Worm (Caenorhabditis elegans): ENCODE data around the gene pot-3.

pot-3 gene

DNA sequence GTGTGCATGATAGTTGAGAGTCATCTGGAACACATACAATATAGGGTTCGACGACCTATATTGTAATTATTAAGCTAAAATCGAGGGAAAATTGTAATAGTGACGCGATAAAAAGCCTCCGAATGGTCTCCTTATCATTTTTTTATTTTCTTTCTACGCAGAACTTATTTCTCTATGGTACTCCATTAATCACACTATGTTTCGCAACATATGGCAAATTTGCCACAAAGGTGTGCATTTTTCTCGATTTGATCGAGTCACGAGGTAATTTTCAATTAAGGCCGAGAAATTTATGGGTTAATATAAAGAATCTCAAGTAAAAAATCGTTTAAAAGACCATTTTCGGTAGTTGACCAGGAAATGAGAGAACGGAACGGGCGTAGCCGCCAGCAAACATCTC, 18.0 kb upstream of the pot-3 start, which contains the start of gene dbn-1:
Gene dbn-1, minus strand, starts transcription at position 24 of the 400 bp plus-strand sequence.
- TF ChIP-seq fkh-10 (GFP tag; optimal IDR thresholded peaks at IDR 0.05): no peak
- TF ChIP-seq rnt-1 (tag; optimal IDR thresholded peaks at IDR 0.05): no peak
- no peak for TF ChIP-seq ceh-48 (tag; optimal IDR thresholded peaks at IDR 0.05)
- no peak for TF ChIP-seq unc-86 (tag; optimal IDR thresholded peaks at IDR 0.05)
- TF ChIP-seq hlh-30 (tag; optimal IDR thresholded peaks at IDR 0.05; ENCODE audit: insufficient read depth): no peak
- TF ChIP-seq ama-1 (optimal IDR thresholded peaks at IDR 0.05): no peak
- no peak for TF ChIP-seq che-1 (tag; optimal IDR thresholded peaks at IDR 0.05)
- no peak for TF ChIP-seq ceh-2 (tag; optimal IDR thresholded peaks at IDR 0.05)
- TF ChIP-seq nfya-1 (tag; optimal IDR thresholded peaks at IDR 0.05): no peak
- no peak for TF ChIP-seq hlh-6 (tag; optimal IDR thresholded peaks at IDR 0.05)
- no peak for TF ChIP-seq fkh-6 (tag; optimal IDR thresholded peaks at IDR 0.05)
- TF ChIP-seq pat-9 (tag; optimal IDR thresholded peaks at IDR 0.05): no peak
- no peak for TF ChIP-seq C08G9.2 (tag; optimal IDR thresholded peaks at IDR 0.05)
- TF ChIP-seq lim-6 (tag; optimal IDR thresholded peaks at IDR 0.05): no peak
- TF ChIP-seq madf-2 (tag; optimal IDR thresholded peaks at IDR 0.05): no peak
- TF ChIP-seq tbx-2 (tag; optimal IDR thresholded peaks at IDR 0.05): no peak
- no peak for TF ChIP-seq syd-9 (tag; optimal IDR thresholded peaks at IDR 0.05)
- TF ChIP-seq ceh-34 (tag; optimal IDR thresholded peaks at IDR 0.05): no peak
- no peak for TF ChIP-seq ref-2 (tag; optimal IDR thresholded peaks at IDR 0.05)

DNA sequence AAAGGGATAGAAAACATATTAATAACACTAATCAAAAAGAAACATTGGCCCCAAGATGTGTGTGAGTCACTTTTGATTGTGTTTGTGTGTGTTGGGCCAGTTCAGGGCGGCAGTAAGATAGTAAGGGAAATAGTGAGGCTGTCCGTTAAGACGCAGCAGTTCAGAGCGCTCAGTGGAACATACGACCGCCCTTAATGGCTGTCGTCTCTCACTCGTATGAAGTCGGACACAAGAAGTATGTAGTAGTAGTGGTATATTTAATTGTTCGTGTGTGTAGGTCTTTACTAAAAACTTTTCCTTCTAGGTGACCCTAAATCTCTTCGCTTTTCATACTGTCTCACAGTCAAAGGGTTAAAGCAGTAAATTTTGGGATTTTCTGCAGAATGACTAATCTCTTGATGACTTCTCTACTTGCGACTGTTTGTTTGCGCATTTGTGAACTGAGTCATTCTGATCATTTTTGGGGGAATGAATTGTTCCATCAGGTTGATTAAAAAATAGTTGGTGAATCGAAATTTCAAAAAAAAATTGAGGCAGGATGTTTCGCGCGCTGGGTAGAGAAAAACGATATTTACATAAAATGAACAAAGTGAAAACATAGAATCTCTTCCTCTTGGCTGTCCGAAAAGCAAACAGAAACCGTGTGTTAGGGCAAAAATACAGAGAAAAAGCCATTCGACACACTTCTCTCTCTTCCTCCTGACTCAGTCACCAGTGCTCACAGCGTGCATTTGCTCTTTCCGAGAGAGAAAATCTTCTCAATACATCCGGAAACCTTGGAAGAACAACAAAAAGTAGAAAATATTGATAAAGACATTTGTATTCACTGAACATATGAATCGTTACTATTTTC, 16.5 kb upstream of the pot-3 start:
- no peak for TF ChIP-seq K02D7.2 (tag; optimal IDR thresholded peaks at IDR 0.05)
- no peak for TF ChIP-seq hlh-15 (tag; optimal IDR thresholded peaks at IDR 0.05)
- TF ChIP-seq ceh-45 (GFP tag; IDR thresholded peaks at IDR 0.05): no peak
- TF ChIP-seq lim-6 (tag; optimal IDR thresholded peaks at IDR 0.05): no peak

DNA sequence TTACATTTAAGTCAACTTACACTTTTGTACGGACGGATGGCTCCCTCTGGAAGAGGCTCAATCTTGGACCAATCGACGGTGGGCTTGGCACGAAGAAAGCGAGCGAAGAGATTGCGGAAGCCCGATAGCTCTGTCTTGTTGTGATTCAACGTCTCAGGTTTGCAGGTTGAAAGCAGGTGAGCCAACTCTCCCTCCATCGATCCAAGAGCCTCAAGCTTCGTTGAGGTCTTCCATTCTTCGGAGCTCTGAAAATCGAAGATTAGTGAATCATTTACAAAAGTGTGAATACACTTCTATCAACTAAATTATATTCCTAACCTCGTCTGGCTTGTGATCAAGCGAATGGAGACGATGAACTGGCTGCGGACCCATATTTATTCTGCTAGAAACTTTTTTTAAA, 14.2 kb upstream of the pot-3 start:
- TF ChIP-seq eyg-1 (tag; optimal IDR thresholded peaks at IDR 0.05) (no peak), unc-86 (tag; optimal IDR thresholded peaks at IDR 0.05) (no peak), pqm-1 (tag; optimal IDR thresholded peaks at IDR 0.05) (no peak)

DNA sequence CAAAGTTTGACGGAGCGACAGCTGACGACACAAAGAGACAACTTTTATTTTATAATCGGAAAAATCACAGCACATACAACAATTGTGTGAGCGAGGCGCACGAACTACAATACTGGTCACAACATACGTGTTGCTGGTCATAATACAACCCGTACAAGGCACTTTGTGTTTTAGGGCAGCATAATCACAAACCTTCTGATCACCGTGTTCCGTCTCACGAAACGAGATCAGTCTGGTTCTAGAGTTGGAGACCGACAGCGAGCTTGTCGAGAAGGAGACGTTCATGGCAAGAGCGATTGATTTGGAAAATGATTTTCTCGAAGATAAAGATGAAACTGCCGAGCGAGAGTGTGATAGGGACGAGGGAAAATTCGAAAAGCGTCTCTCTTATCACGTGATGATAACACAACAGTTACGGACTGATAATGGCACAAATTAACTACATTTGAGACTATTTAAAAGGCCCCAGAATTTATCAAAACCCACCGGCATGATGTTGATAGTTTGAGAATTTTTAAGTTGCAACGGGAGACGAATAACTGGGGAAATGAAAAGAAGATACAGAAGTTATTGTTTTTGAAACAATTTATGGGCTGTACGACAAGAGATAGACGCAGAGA, 13.2 kb upstream of the pot-3 start:
- TF ChIP-seq unc-55 (GFP tag; optimal IDR thresholded peaks at IDR 0.05) (peak; percentile 16), elt-2 (tag; optimal IDR thresholded peaks at IDR 0.05) (peak; percentile 95), sox-2 (GFP tag; IDR thresholded peaks at IDR 0.05) (no peak)

DNA sequence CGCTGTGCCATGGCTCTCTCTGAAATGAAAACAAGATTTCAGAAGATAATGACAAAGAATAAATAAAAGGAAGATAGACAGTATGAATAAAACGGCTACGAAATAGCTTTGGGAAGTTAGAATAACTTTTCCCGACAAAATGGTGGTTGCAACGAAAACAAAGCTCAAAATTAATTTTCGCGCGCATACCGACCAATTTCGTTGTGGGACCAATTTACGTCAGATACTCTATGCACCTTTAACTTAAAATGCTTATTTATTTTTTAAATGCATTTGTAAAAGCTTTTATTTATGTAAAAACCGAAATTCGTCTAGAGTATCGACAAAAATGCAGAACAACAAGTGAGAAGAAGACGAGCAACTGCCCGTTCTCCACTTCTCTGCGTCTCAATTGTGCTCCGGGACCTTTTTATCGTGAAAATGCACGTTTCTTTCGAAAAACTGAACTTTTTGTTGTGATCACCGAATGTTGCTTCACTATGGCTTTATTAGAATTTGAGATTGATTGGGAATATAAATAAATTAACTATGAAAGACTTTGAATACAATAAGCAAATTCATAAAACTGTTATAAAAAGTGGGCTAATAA, 11.8 kb upstream of the pot-3 start, which contains the start of gene rml-1:
Gene rml-1, minus strand, starts transcription at position 19 of the 589 bp plus-strand sequence.
- no peak for TF ChIP-seq hlh-8 (tag; optimal IDR thresholded peaks at IDR 0.05)
- no peak for TF ChIP-seq tbx-2 (tag; optimal IDR thresholded peaks at IDR 0.05)
- no peak for TF ChIP-seq nhr-11 (tag; optimal IDR thresholded peaks at IDR 0.05)
- no peak for TF ChIP-seq fkh-10 (GFP tag; optimal IDR thresholded peaks at IDR 0.05)
- TF ChIP-seq sox-4 (tag; optimal IDR thresholded peaks at IDR 0.05): no peak
- TF ChIP-seq hlh-6 (tag; optimal IDR thresholded peaks at IDR 0.05): no peak
- TF ChIP-seq che-1 (tag; optimal IDR thresholded peaks at IDR 0.05): no peak
- no peak for TF ChIP-seq unc-42 (tag; optimal IDR thresholded peaks at IDR 0.05)
- no peak for TF ChIP-seq ceh-14 (tag; optimal IDR thresholded peaks at IDR 0.05)
- no peak for TF ChIP-seq eyg-1 (tag; optimal IDR thresholded peaks at IDR 0.05)
- TF ChIP-seq unc-3 (GFP tag; conservative IDR thresholded peaks at IDR 0.05): no peak
- TF ChIP-seq unc-3 (tag; optimal IDR thresholded peaks at IDR 0.05): no peak
- TF ChIP-seq pag-3 (tag; optimal IDR thresholded peaks at IDR 0.05; ENCODE audit: borderline replicate concordance): no peak
- TF ChIP-seq ceh-6 (GFP tag; optimal IDR thresholded peaks at IDR 0.05): no peak
- no peak for TF ChIP-seq ceh-18 (tag; optimal IDR thresholded peaks at IDR 0.05)
- TF ChIP-seq ceh-30 (tag; optimal IDR thresholded peaks at IDR 0.05): no peak
- no peak for TF ChIP-seq F13H6.1 (tag; optimal IDR thresholded peaks at IDR 0.05)
